Worm (Caenorhabditis elegans) whole organism, midembryonic: Measurements from ENCODE around the gene nspd-3.

Source experiments
- flt-1 ChIP-seq: fragments of 200-800 bp; sonication (Bioruptor generic); IDR thresholded peaks from 2 replicates; pipeline ENCODE4 v1.3.6; 2022; ENCODE audit warnings: missing genetic modification characterization, missing compliant biosample characterization
- klf-2 ChIP-seq: fragments of 200-800 bp; sonication (Bioruptor generic); conservative IDR thresholded peaks from 2 replicates; pipeline ENCODE4 v1.3.6; 2022; ENCODE audit warnings: missing genetic modification reagents, missing genetic modification characterization, missing compliant biosample characterization
- med-1 ChIP-seq: sonication (generic microtip); optimal IDR thresholded peaks from 2 replicates; lab custom pipeline; 2017; ENCODE audit warnings: missing genetic modification characterization, mild to moderate bottlenecking, missing compliant biosample characterization, antibody characterized with exemption, missing genetic modification reagents; ENCODE audit not compliant: insufficient read depth

ce11 chrIV:5133791-5134370 lies 29.0 kb downstream of the nspd-3 start:
- TF ChIP-seq flt-1 (GFP tag; lab: Robert Waterston, UW), result no peak
- no peak for TF ChIP-seq klf-2 (GFP tag; lab: Robert Waterston, UW)
- no peak for TF ChIP-seq med-1 (GFP tag; lab: Kevin White, UChicago)
